Fruit fly (Drosophila melanogaster): Measurements from ENCODE around the gene Scgbeta.

The Scgbeta gene

dm6 chr3R:12448344-12448743, 26.1 kb upstream of the Scgbeta start:
- TF ChIP-seq EcR (GFP tag; optimal IDR thresholded peaks at IDR 0.05), result no peak
- TF ChIP-seq usp (GFP tag; optimal IDR thresholded peaks at IDR 0.05), result no peak
- TF ChIP-seq CG8478 (optimal IDR thresholded peaks at IDR 0.05), result no peak
- TF ChIP-seq Dll (optimal IDR thresholded peaks at IDR 0.05), result no peak

dm6 chr3R:12447353-12447752, 25.1 kb upstream of the Scgbeta start, which contains the start of gene vrs:
TSS of gene vrs (plus strand) at chr3R:12447653.
- TF ChIP-seq EcR (GFP tag; optimal IDR thresholded peaks at IDR 0.05) (no peak), usp (GFP tag; optimal IDR thresholded peaks at IDR 0.05) (no peak)

dm6 chr3R:12445468-12445867, 23.2 kb upstream of the Scgbeta start:
- TF ChIP-seq CG8478 (optimal IDR thresholded peaks at IDR 0.05), result no peak
- TF ChIP-seq usp (GFP tag; optimal IDR thresholded peaks at IDR 0.05), result no peak

- TF ChIP-seq usp (GFP tag; optimal IDR thresholded peaks at IDR 0.05) (no peak), psq (optimal IDR thresholded peaks at IDR 0.05) (no peak), EcR (GFP tag; optimal IDR thresholded peaks at IDR 0.05) (no peak), Dll (optimal IDR thresholded peaks at IDR 0.05) (no peak), pan (optimal IDR thresholded peaks at IDR 0.05) (no peak), CG8478 (optimal IDR thresholded peaks at IDR 0.05) (no peak)
Observed at dm6 chr3R:12443769-12444168, 21.5 kb upstream of the Scgbeta start.

dm6 chr3R:12442601-12443533, 20.6 kb upstream of the Scgbeta start:
- TF ChIP-seq EcR (GFP tag; optimal IDR thresholded peaks at IDR 0.05) (no peak), CG8478 (optimal IDR thresholded peaks at IDR 0.05) (peak; percentile 7)

dm6 chr3R:12441008-12441606, 18.9 kb upstream of the Scgbeta start:
- no peak for TF ChIP-seq EcR (GFP tag; optimal IDR thresholded peaks at IDR 0.05)
- TF ChIP-seq CG8478 (optimal IDR thresholded peaks at IDR 0.05), result no peak
- no peak for TF ChIP-seq psq (optimal IDR thresholded peaks at IDR 0.05)
- TF ChIP-seq pan (optimal IDR thresholded peaks at IDR 0.05), result no peak
- TF ChIP-seq Dll (optimal IDR thresholded peaks at IDR 0.05), result no peak
- no peak for TF ChIP-seq usp (GFP tag; optimal IDR thresholded peaks at IDR 0.05)

dm6 chr3R:12439401-12440143, 17.3 kb upstream of the Scgbeta start, which contains the start of gene Desat1:
TSS of gene Desat1 (plus strand) at chr3R:12439600.
- TF ChIP-seq EcR (GFP tag; optimal IDR thresholded peaks at IDR 0.05), result no peak
- TF ChIP-seq CG8478 (optimal IDR thresholded peaks at IDR 0.05), result no peak
- no peak for TF ChIP-seq pan (optimal IDR thresholded peaks at IDR 0.05)
- no peak for TF ChIP-seq psq (optimal IDR thresholded peaks at IDR 0.05)
- TF ChIP-seq Dll (optimal IDR thresholded peaks at IDR 0.05), result no peak
- no peak for TF ChIP-seq usp (GFP tag; optimal IDR thresholded peaks at IDR 0.05)

- TF ChIP-seq pan (optimal IDR thresholded peaks at IDR 0.05) (no peak), Dll (optimal IDR thresholded peaks at IDR 0.05) (no peak), usp (GFP tag; optimal IDR thresholded peaks at IDR 0.05) (no peak), EcR (GFP tag; optimal IDR thresholded peaks at IDR 0.05) (no peak), psq (optimal IDR thresholded peaks at IDR 0.05) (no peak), CG8478 (optimal IDR thresholded peaks at IDR 0.05) (no peak)
Observed at dm6 chr3R:12439039-12439400, 16.8 kb upstream of the Scgbeta start, which contains the start of the genes CG17207 and CG46427. TSS of gene CG17207 (minus strand) at chr3R:12439139. TSS of gene CG46427 (minus strand) at chr3R:12439139.

- TF ChIP-seq psq (optimal IDR thresholded peaks at IDR 0.05) (no peak), EcR (GFP tag; optimal IDR thresholded peaks at IDR 0.05) (no peak), pan (optimal IDR thresholded peaks at IDR 0.05) (no peak), usp (GFP tag; optimal IDR thresholded peaks at IDR 0.05) (no peak), Dll (optimal IDR thresholded peaks at IDR 0.05) (no peak), CG8478 (optimal IDR thresholded peaks at IDR 0.05) (no peak)
Observed at dm6 chr3R:12435948-12436347, 13.7 kb upstream of the Scgbeta start, which contains the start of gene Desat2. TSS of gene Desat2 (plus strand) at chr3R:12436248.

- no peak for TF ChIP-seq Dll (optimal IDR thresholded peaks at IDR 0.05)
- no peak for TF ChIP-seq psq (optimal IDR thresholded peaks at IDR 0.05)
- TF ChIP-seq usp (GFP tag; optimal IDR thresholded peaks at IDR 0.05), result no peak
- TF ChIP-seq pan (optimal IDR thresholded peaks at IDR 0.05), result no peak
- no peak for TF ChIP-seq CG8478 (optimal IDR thresholded peaks at IDR 0.05)
- no peak for TF ChIP-seq EcR (GFP tag; optimal IDR thresholded peaks at IDR 0.05)
Observed at dm6 chr3R:12433764-12434163, 11.5 kb upstream of the Scgbeta start, which contains the start of the genes Aos1 and Srlp. TSS of gene Aos1 (minus strand) at chr3R:12433822. TSS of gene Srlp (plus strand) at chr3R:12434098.

dm6 chr3R:12431030-12431489, 8.8 kb upstream of the Scgbeta start, which contains the start of gene Prosalpha2:
TSS of gene Prosalpha2 (plus strand) at chr3R:12431321.
- no peak for TF ChIP-seq psq (optimal IDR thresholded peaks at IDR 0.05)
- no peak for TF ChIP-seq usp (GFP tag; optimal IDR thresholded peaks at IDR 0.05)
- no peak for TF ChIP-seq EcR (GFP tag; optimal IDR thresholded peaks at IDR 0.05)
- no peak for TF ChIP-seq Dll (optimal IDR thresholded peaks at IDR 0.05)
- TF ChIP-seq CG8478 (optimal IDR thresholded peaks at IDR 0.05), result no peak
- no peak for TF ChIP-seq pan (optimal IDR thresholded peaks at IDR 0.05)
